Fruit fly (Drosophila melanogaster): ENCODE data around the gene CG46316.

Gene CG46316

DNA sequence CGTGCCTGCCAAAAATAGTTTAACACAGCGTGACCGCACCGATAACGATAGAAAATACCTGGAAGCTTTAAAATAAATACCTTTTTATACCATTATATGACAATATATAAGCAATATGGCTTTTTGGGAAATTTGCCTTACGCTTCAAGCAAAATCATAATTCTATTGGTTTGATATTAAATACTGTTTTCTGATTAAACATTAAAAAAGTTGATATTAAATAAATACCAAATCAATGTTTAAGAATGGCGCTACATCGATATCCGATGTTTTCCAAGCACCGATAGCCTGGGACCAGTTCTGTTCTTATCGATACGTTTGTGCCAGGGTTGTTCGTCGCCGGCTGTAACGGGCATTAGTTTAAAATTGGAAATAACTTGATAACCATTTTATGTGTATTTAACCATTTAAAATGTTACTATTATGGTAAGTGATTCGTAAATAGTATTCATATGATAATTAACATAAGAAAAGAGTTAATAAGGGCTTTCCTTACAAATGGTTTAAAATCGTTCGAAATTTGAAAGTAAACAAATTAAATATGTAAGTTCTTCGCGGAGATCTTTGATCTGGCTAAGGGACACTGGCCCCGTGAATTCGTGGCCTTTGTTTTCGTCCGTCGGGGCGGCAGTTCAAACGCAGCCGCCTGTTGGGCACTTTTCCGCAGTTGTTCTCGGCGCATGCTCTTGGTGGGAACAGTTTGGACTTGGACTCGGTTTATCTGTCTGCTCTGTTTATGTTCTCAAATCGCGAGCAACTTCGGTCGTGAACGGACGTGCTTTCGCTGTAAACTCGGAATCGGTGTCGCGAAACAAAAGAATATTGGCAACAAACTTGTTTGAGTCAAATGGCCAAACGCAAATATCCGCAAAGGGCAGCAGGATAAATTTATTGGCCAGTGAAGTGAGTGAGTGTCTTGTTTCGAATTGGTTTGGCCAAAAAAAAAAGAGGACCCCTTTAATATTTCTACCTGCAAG, 7.0 kb downstream of the CG46316 start, which contains the start of the genes CG13630 and tok (continued):
- TF ChIP-seq sens (GFP tag): peak; percentile 66
- peak; percentile 46; the same call in 1 of the 2 replicates for TF ChIP-seq nerfin-2 (GFP tag; IDR thresholded peaks at IDR 0.05; ENCODE audit: partially characterized antibody)
- no peak for TF ChIP-seq Rx (GFP tag; IDR thresholded peaks at IDR 0.05)
- peak; percentile 38 for TF ChIP-seq gsb-n (tag; optimal IDR thresholded peaks at IDR 0.05)
- TF ChIP-seq CG6791 (GFP tag; IDR thresholded peaks at IDR 0.05; ENCODE audit: partially characterized antibody): peak; percentile 86
- peak; percentile 35 for TF ChIP-seq CoRest (tag; optimal IDR thresholded peaks at IDR 0.05)
- TF ChIP-seq jing (GFP tag; optimal IDR thresholded peaks at IDR 0.05): no peak
- TF ChIP-seq CG8924 (tag; optimal IDR thresholded peaks at IDR 0.05): no peak
- TF ChIP-seq CG7963 (GFP tag; IDR thresholded peaks at IDR 0.05; ENCODE audit: partially characterized antibody): peak; percentile 76
- TF ChIP-seq ato (GFP tag; IDR thresholded peaks at IDR 0.05; ENCODE audit: partially characterized antibody): peak; percentile 44
- TF ChIP-seq Taf1 (GFP tag; IDR thresholded peaks at IDR 0.05): no peak
- TF ChIP-seq Sin3A (optimal IDR thresholded peaks at IDR 0.05): peak; percentile 56
- TF ChIP-seq exex (tag; optimal IDR thresholded peaks at IDR 0.05): no peak
- no peak for TF ChIP-seq bcd (GFP tag; optimal IDR thresholded peaks at IDR 0.05)
- TF ChIP-seq zf30C (GFP tag; optimal IDR thresholded peaks at IDR 0.05): no peak
- TF ChIP-seq Dp (GFP tag; optimal IDR thresholded peaks at IDR 0.05): peak; percentile 85
- peak; percentile 68 for TF ChIP-seq stwl (tag; optimal IDR thresholded peaks at IDR 0.05)
- no peak for TF ChIP-seq CG34376 (GFP tag; optimal IDR thresholded peaks at IDR 0.05)
- peak; percentile 83 for TF ChIP-seq CG3995 (GFP tag; optimal IDR thresholded peaks at IDR 0.05)
- no peak for TF ChIP-seq dysf (GFP tag; IDR thresholded peaks at IDR 0.05)
- TF ChIP-seq sna (GFP tag; IDR thresholded peaks at IDR 0.05; ENCODE audit: partially characterized antibody): peak; percentile 48
- peak; percentile 52 for TF ChIP-seq phol (tag; optimal IDR thresholded peaks at IDR 0.05)
- TF ChIP-seq CG16813 (GFP tag; IDR thresholded peaks at IDR 0.05; ENCODE audit: partially characterized antibody): peak; percentile 79
- peak; percentile 72; the same call in 2 of the 3 replicates for TF ChIP-seq hb (GFP tag; IDR thresholded peaks at IDR 0.05; ENCODE audit: partially characterized antibody)
- TF ChIP-seq Myb (GFP tag; optimal IDR thresholded peaks at IDR 0.05): peak; percentile 97
- peak; percentile 35 for TF ChIP-seq ewg (GFP tag; optimal IDR thresholded peaks at IDR 0.05)
- TF ChIP-seq CG1529 (GFP tag; optimal IDR thresholded peaks at IDR 0.05): no peak
- TF ChIP-seq gfzf (GFP tag; optimal IDR thresholded peaks at IDR 0.05): peak; percentile 63
- TF ChIP-seq CG15011 (GFP tag; optimal IDR thresholded peaks at IDR 0.05): no peak
- TF ChIP-seq CG11247 (GFP tag; IDR thresholded peaks at IDR 0.05): no peak
- TF ChIP-seq mam (GFP tag; optimal IDR thresholded peaks at IDR 0.05): no peak
- TF ChIP-seq trem (tag; optimal IDR thresholded peaks at IDR 0.05): peak; percentile 54
- peak; percentile 80 for TF ChIP-seq Opbp (GFP tag; IDR thresholded peaks at IDR 0.05; ENCODE audit: partially characterized antibody)
- no peak for TF ChIP-seq YL-1 (GFP tag; optimal IDR thresholded peaks at IDR 0.05)
- TF ChIP-seq CG6683 (GFP tag; optimal IDR thresholded peaks at IDR 0.05): no peak
- peak; percentile 71 for TF ChIP-seq tna (GFP tag; IDR thresholded peaks at IDR 0.05; ENCODE audit: partially characterized antibody)
- TF ChIP-seq B-H2 (GFP tag; optimal IDR thresholded peaks at IDR 0.05): no peak
- peak; percentile 80 for TF ChIP-seq bbx (GFP tag; IDR thresholded peaks at IDR 0.05; ENCODE audit: partially characterized antibody)
- TF ChIP-seq CG10209 (GFP tag; optimal IDR thresholded peaks at IDR 0.05): no peak
- peak; percentile 81 for TF ChIP-seq amos (GFP tag; IDR thresholded peaks at IDR 0.05; ENCODE audit: partially characterized antibody)
- peak; percentile 90 for TF ChIP-seq E2f2 (GFP tag; IDR thresholded peaks at IDR 0.05)
- TF ChIP-seq ken (GFP tag; IDR thresholded peaks at IDR 0.05): no peak
- no peak for TF ChIP-seq MTF-1 (GFP tag; optimal IDR thresholded peaks at IDR 0.05; ENCODE audit: borderline replicate concordance)
- TF ChIP-seq Adf1 (GFP tag; IDR thresholded peaks at IDR 0.05): peak; percentile 13; the same call in 1 of the 2 replicates
- peak; percentile 49 for TF ChIP-seq CG9797 (GFP tag; optimal IDR thresholded peaks at IDR 0.05)
- no peak for TF ChIP-seq gcm (GFP tag; optimal IDR thresholded peaks at IDR 0.05)
- peak; percentile 9 for TF ChIP-seq scrt (GFP tag; optimal IDR thresholded peaks at IDR 0.05)

Data from whole organism, embryonic.